Fruit fly (Drosophila melanogaster): ENCODE measurements around the gene TfIIA-L.

Gene TfIIA-L

dm6 chr3R:27273118-27274062 lies 22.5 kb downstream of the TfIIA-L start, which contains the start of gene CG5934 (continued):
- TF ChIP-seq Sry-β (GFP tag; optimal IDR thresholded peaks at IDR 0.05) (no peak), HLH4C (GFP tag; IDR thresholded peaks at IDR 0.05; ENCODE audit: partially characterized antibody) (0 out of 3 replicates have a peak, but pooled peaks have one; percentile 41), CrebB (tag; optimal IDR thresholded peaks at IDR 0.05) (no peak), CG18476 (GFP tag; optimal IDR thresholded peaks at IDR 0.05) (peak; percentile 12), MBD-R2 (GFP tag; IDR thresholded peaks at IDR 0.05) (peak; percentile 67), Dip2 (GFP tag; IDR thresholded peaks at IDR 0.05) (no peak), CG13894 (tag; optimal IDR thresholded peaks at IDR 0.05) (no peak), Ets97D (GFP tag; optimal IDR thresholded peaks at IDR 0.05) (peak; percentile 70), Rx (GFP tag; IDR thresholded peaks at IDR 0.05) (no peak), gcm (GFP tag; optimal IDR thresholded peaks at IDR 0.05) (no peak), bsh (GFP tag; optimal IDR thresholded peaks at IDR 0.05) (no peak), eve (GFP tag; optimal IDR thresholded peaks at IDR 0.05) (no peak), Doc2 (GFP tag; IDR thresholded peaks at IDR 0.05) (no peak), CG13424 (tag; optimal IDR thresholded peaks at IDR 0.05) (no peak), CG14050 (GFP tag; IDR thresholded peaks at IDR 0.05) (no peak), CG12769 (tag; optimal IDR thresholded peaks at IDR 0.05) (peak; percentile 17), Adf1 (GFP tag; IDR thresholded peaks at IDR 0.05) (no peak), CkIIα-i1 (GFP tag; IDR thresholded peaks at IDR 0.05) (no peak), Mad (GFP tag; optimal IDR thresholded peaks at IDR 0.05) (no peak), CG8290 (GFP tag; optimal IDR thresholded peaks at IDR 0.05) (peak; percentile 46), CG8290 (tag; optimal IDR thresholded peaks at IDR 0.05) (no peak), CG8281 (tag; optimal IDR thresholded peaks at IDR 0.05) (no peak), zen2 (GFP tag; IDR thresholded peaks at IDR 0.05; ENCODE audit: partially characterized antibody) (no peak), btn (GFP tag; optimal IDR thresholded peaks at IDR 0.05) (no peak), CG13287 (GFP tag; IDR thresholded peaks at IDR 0.05; ENCODE audit: partially characterized antibody) (peak; percentile 24), shn (GFP tag; optimal IDR thresholded peaks at IDR 0.05) (peak; percentile 39), inv (GFP tag; IDR thresholded peaks at IDR 0.05; ENCODE audit: partially characterized antibody) (no peak), ac (GFP tag; optimal IDR thresholded peaks at IDR 0.05) (no peak), ewg (GFP tag; optimal IDR thresholded peaks at IDR 0.05) (peak; percentile 1), CG4404 (GFP tag; IDR thresholded peaks at IDR 0.05) (no peak), CG10979 (tag; optimal IDR thresholded peaks at IDR 0.05) (no peak), CG5180 (GFP tag; optimal IDR thresholded peaks at IDR 0.05) (no peak), CG15073 (GFP tag; optimal IDR thresholded peaks at IDR 0.05) (no peak), Atf-2 (GFP tag; optimal IDR thresholded peaks at IDR 0.05) (peak; percentile 40), CG17359 (tag; optimal IDR thresholded peaks at IDR 0.05) (peak; percentile 35), ab (GFP tag; optimal IDR thresholded peaks at IDR 0.05) (no peak), CG3407 (GFP tag; optimal IDR thresholded peaks at IDR 0.05) (peak; percentile 7), CG2120 (GFP tag; optimal IDR thresholded peaks at IDR 0.05) (peak; percentile 59), CG8924 (tag; optimal IDR thresholded peaks at IDR 0.05) (peak; percentile 4), Oli (tag; optimal IDR thresholded peaks at IDR 0.05) (no peak), CG6813 (GFP tag; optimal IDR thresholded peaks at IDR 0.05) (no peak), HLH54F (GFP tag; optimal IDR thresholded peaks at IDR 0.05) (peak; percentile 44), seq (GFP tag; IDR thresholded peaks at IDR 0.05) (no peak), CG1024 (GFP tag; IDR thresholded peaks at IDR 0.05) (no peak), luna (GFP tag; optimal IDR thresholded peaks at IDR 0.05) (no peak), corto (GFP tag; optimal IDR thresholded peaks at IDR 0.05) (no peak), repo (GFP tag; optimal IDR thresholded peaks at IDR 0.05) (no peak), CG2202 (tag; optimal IDR thresholded peaks at IDR 0.05) (no peak), Hr39 (optimal IDR thresholded peaks at IDR 0.05) (no peak)

All from whole organism, embryonic.